In genomic region chr2L:19323530-19324023, dm6 we compare ENCODE assay signal across 5 fruit fly cellular contexts.
TF ChIP-seq lines count a peak whose summit lies in the region.

No protein-coding gene starts in this region.

- TF ChIP-seq CTCF in whole organism, embryonic (GFP tag; optimal IDR thresholded peaks at IDR 0.05; lab: Kevin White, UChicago): no peak

TF ChIP-seq in whole organism, 6 proteins besides CTCF, POLR2A, EP300 and RAD21:
- TF ChIP-seq CG8478 (optimal IDR thresholded peaks at IDR 0.05; lab: Kevin White, UChicago): no peak
- no peak for TF ChIP-seq usp (GFP tag; optimal IDR thresholded peaks at IDR 0.05; lab: Kevin White, UChicago)
- TF ChIP-seq psq (optimal IDR thresholded peaks at IDR 0.05; lab: Kevin White, UChicago): no peak
- no peak for TF ChIP-seq EcR (GFP tag; optimal IDR thresholded peaks at IDR 0.05; lab: Kevin White, UChicago)
- peak; percentile 81 for TF ChIP-seq Dll (optimal IDR thresholded peaks at IDR 0.05; lab: Kevin White, UChicago)
- TF ChIP-seq pan (optimal IDR thresholded peaks at IDR 0.05; lab: Kevin White, UChicago): no peak

TF ChIP-seq in whole organism, embryonic, 481 proteins besides CTCF, POLR2A, EP300 and RAD21 (continues in another document):
- TF ChIP-seq zf30C (GFP tag; optimal IDR thresholded peaks at IDR 0.05; lab: Kevin White, UChicago): no peak
- no peak for TF ChIP-seq dati (GFP tag; IDR thresholded peaks at IDR 0.05; lab: Robert Waterston, UW)
- TF ChIP-seq CkIIα-i1 (GFP tag; IDR thresholded peaks at IDR 0.05; lab: Robert Waterston, UW): no peak
- no peak for TF ChIP-seq CG16863 (GFP tag; optimal IDR thresholded peaks at IDR 0.05; lab: Kevin White, UChicago)
- no peak for TF ChIP-seq psq (GFP tag; optimal IDR thresholded peaks at IDR 0.05; lab: Kevin White, UChicago)
- no peak for TF ChIP-seq CG10543 (GFP tag; optimal IDR thresholded peaks at IDR 0.05; lab: Kevin White, UChicago)
- TF ChIP-seq Vsx1 (GFP tag; optimal IDR thresholded peaks at IDR 0.05; lab: Kevin White, UChicago): no peak
- no peak for TF ChIP-seq Antp (GFP tag; optimal IDR thresholded peaks at IDR 0.05; lab: Kevin White, UChicago)
- no peak for TF ChIP-seq D19B (GFP tag; optimal IDR thresholded peaks at IDR 0.05; lab: Kevin White, UChicago)
- no peak for TF ChIP-seq H2.0 (GFP tag; IDR thresholded peaks at IDR 0.05; lab: Robert Waterston, UW)
- TF ChIP-seq CG9932 (GFP tag; IDR thresholded peaks at IDR 0.05; lab: Robert Waterston, UW): no peak
- peak; percentile 49; the same call in 1 of the 2 replicates for TF ChIP-seq crol (GFP tag; IDR thresholded peaks at IDR 0.05; lab: Robert Waterston, UW)
- no peak for TF ChIP-seq Sin3A (optimal IDR thresholded peaks at IDR 0.05; lab: Kevin White, UChicago)
- no peak for TF ChIP-seq ham (GFP tag; IDR thresholded peaks at IDR 0.05; lab: Robert Waterston, UW)
- TF ChIP-seq Hand (GFP tag; optimal IDR thresholded peaks at IDR 0.05; lab: Kevin White, UChicago): no peak
- TF ChIP-seq CG12299 (tag; optimal IDR thresholded peaks at IDR 0.05; lab: Kevin White, UChicago): no peak
- TF ChIP-seq gcm2 (GFP tag; optimal IDR thresholded peaks at IDR 0.05; lab: Kevin White, UChicago): no peak
- no peak for TF ChIP-seq CG17359 (tag; optimal IDR thresholded peaks at IDR 0.05; lab: Kevin White, UChicago)
- TF ChIP-seq CG15696 (tag; optimal IDR thresholded peaks at IDR 0.05; lab: Kevin White, UChicago): no peak
- peak; percentile 97 for TF ChIP-seq kni (GFP tag; optimal IDR thresholded peaks at IDR 0.05; lab: Kevin White, UChicago)
- TF ChIP-seq Stat92E (GFP tag; optimal IDR thresholded peaks at IDR 0.05; lab: Kevin White, UChicago): peak in 1 of 3 experiments; percentile 96
- TF ChIP-seq tio (GFP tag; optimal IDR thresholded peaks at IDR 0.05; lab: Kevin White, UChicago): no peak
- TF ChIP-seq CG9797 (GFP tag; optimal IDR thresholded peaks at IDR 0.05; lab: Kevin White, UChicago): no peak

TF ChIP-seq in whole organism, prepupa, 60 proteins besides CTCF, POLR2A, EP300 and RAD21:
- TF ChIP-seq CG6854 (GFP tag; optimal IDR thresholded peaks at IDR 0.05; lab: Kevin White, UChicago) (peak; percentile 64), Sox102F (GFP tag; optimal IDR thresholded peaks at IDR 0.05; lab: Kevin White, UChicago) (peak; percentile 9), CG8119 (GFP tag; IDR thresholded peaks at IDR 0.05; lab: Robert Waterston, UW) (no peak), svp (GFP tag; lab: Kevin White, UChicago) (peak; percentile 61), CG32006 (GFP tag; optimal IDR thresholded peaks at IDR 0.05; lab: Kevin White, UChicago) (no peak), Eip78C (GFP tag; lab: Kevin White, UChicago) (peak; percentile 24), dac (GFP tag; optimal IDR thresholded peaks at IDR 0.05; lab: Kevin White, UChicago) (no peak), CG6808 (GFP tag; optimal IDR thresholded peaks at IDR 0.05; lab: Kevin White, UChicago) (peak; percentile 1), Ets96B (tag; optimal IDR thresholded peaks at IDR 0.05; lab: Kevin White, UChicago) (no peak)

TF ChIP-seq in whole organism, pupa, 21 proteins besides CTCF, POLR2A, EP300 and RAD21:
- TF ChIP-seq Ets98B (GFP tag; IDR thresholded peaks at IDR 0.05; lab: Robert Waterston, UW) (no peak), EcR (GFP tag; optimal IDR thresholded peaks at IDR 0.05; lab: Kevin White, UChicago) (peak; percentile 34), Snoo (tag; optimal IDR thresholded peaks at IDR 0.05; lab: Kevin White, UChicago) (no peak), Pif1A (GFP tag; optimal IDR thresholded peaks at IDR 0.05; lab: Kevin White, UChicago) (no peak), CG4496 (GFP tag; IDR thresholded peaks at IDR 0.05; lab: Robert Waterston, UW) (no peak), CG10348 (GFP tag; IDR thresholded peaks at IDR 0.05; lab: Robert Waterston, UW) (no peak), CG32121 (GFP tag; IDR thresholded peaks at IDR 0.05; lab: Robert Waterston, UW) (no peak), Pif1B (GFP tag; optimal IDR thresholded peaks at IDR 0.05; lab: Kevin White, UChicago) (no peak), CG9948 (tag; optimal IDR thresholded peaks at IDR 0.05; lab: Kevin White, UChicago) (no peak), CG17806 (tag; optimal IDR thresholded peaks at IDR 0.05; lab: Kevin White, UChicago) (no peak), CG13204 (GFP tag; optimal IDR thresholded peaks at IDR 0.05; lab: Kevin White, UChicago) (peak; percentile 9), gl (tag; optimal IDR thresholded peaks at IDR 0.05; lab: Kevin White, UChicago) (no peak), fd96Ca (GFP tag; IDR thresholded peaks at IDR 0.05; lab: Robert Waterston, UW) (no peak), D1 (tag; optimal IDR thresholded peaks at IDR 0.05; lab: Kevin White, UChicago) (no peak)

TF ChIP-seq in whole organism, wandering third instar larva, 38 proteins besides CTCF, POLR2A, EP300 and RAD21:
- no peak for TF ChIP-seq ey (GFP tag; optimal IDR thresholded peaks at IDR 0.05; lab: Kevin White, UChicago)
- TF ChIP-seq Sp1 (GFP tag; optimal IDR thresholded peaks at IDR 0.05; lab: Kevin White, UChicago): no peak
- TF ChIP-seq psq (GFP tag; optimal IDR thresholded peaks at IDR 0.05; lab: Kevin White, UChicago): peak; percentile 61
- TF ChIP-seq Vsx2 (GFP tag; optimal IDR thresholded peaks at IDR 0.05; lab: Kevin White, UChicago; ENCODE audit: partially characterized antibody): no peak
- TF ChIP-seq fru (GFP tag; optimal IDR thresholded peaks at IDR 0.05; lab: Kevin White, UChicago): peak; percentile 50
- peak; percentile 12 for TF ChIP-seq CrebA (GFP tag; optimal IDR thresholded peaks at IDR 0.05; lab: Kevin White, UChicago; ENCODE audit: borderline replicate concordance)
- TF ChIP-seq Mio (GFP tag; optimal IDR thresholded peaks at IDR 0.05; lab: Kevin White, UChicago): no peak
- TF ChIP-seq dl (GFP tag; optimal IDR thresholded peaks at IDR 0.05; lab: Kevin White, UChicago; ENCODE audit: insufficient read depth in 1 of 2, partially characterized antibody in 2 of 2): no peak
- no peak for TF ChIP-seq pan (optimal IDR thresholded peaks at IDR 0.05; lab: Kevin White, UChicago)
- no peak for TF ChIP-seq HLH106 (tag; optimal IDR thresholded peaks at IDR 0.05; lab: Kevin White, UChicago)
- TF ChIP-seq woc (GFP tag; optimal IDR thresholded peaks at IDR 0.05; lab: Kevin White, UChicago): peak; percentile 25
- TF ChIP-seq Rel (GFP tag; optimal IDR thresholded peaks at IDR 0.05; lab: Kevin White, UChicago): peak; percentile 30
- no peak for TF ChIP-seq Rel (tag; optimal IDR thresholded peaks at IDR 0.05; lab: Kevin White, UChicago)
- peak; percentile 20 for TF ChIP-seq Dif (GFP tag; optimal IDR thresholded peaks at IDR 0.05; lab: Kevin White, UChicago; ENCODE audit: partially characterized antibody)
- TF ChIP-seq dmrt93B (GFP tag; optimal IDR thresholded peaks at IDR 0.05; lab: Kevin White, UChicago): no peak
